Fruit fly (Drosophila melanogaster) whole organism, embryonic: ENCODE data around the gene Atf3.

Experiments used
- ATbp ChIP-seq: fragments of 200-800 bp; sonication (Bioruptor generic); optimal IDR thresholded peaks from 2 replicates; lab custom pipeline; 2017; ENCODE audit warnings: missing biosample characterization, mild to moderate bottlenecking, missing genetic modification characterization, missing genetic modification reagents
- Atf3 ChIP-seq: fragments of 200-800 bp; sonication (Bioruptor generic); optimal IDR thresholded peaks from 3 replicates; lab custom pipeline; 2016; ENCODE audit warnings: missing biosample characterization, missing genetic modification characterization
- Bteb2 ChIP-seq: fragments of 200-800 bp; sonication (Bioruptor generic); optimal IDR thresholded peaks from 2 replicates; lab custom pipeline; 2016; ENCODE audit warnings: missing biosample characterization, missing genetic modification characterization
- C15 ChIP-seq: fragments of 200-800 bp; sonication (Bioruptor generic); IDR thresholded peaks from 3 replicates; pipeline ENCODE4 v1.3.6; 2022; ENCODE audit warnings: missing biosample characterization, missing genetic modification characterization
- CG10321 ChIP-seq: fragments of 200-800 bp; sonication (Bioruptor generic); IDR thresholded peaks from 2 replicates; pipeline ENCODE4 v1.3.6; 2022; ENCODE audit warnings: missing biosample characterization, missing genetic modification characterization
- CG10431 ChIP-seq: fragments of 200-800 bp; sonication (Bioruptor generic); optimal IDR thresholded peaks from 3 replicates; lab custom pipeline; 2018; ENCODE audit warnings: missing biosample characterization, mild to moderate bottlenecking, missing genetic modification characterization
- CG11504 ChIP-seq: fragments of 200-800 bp; sonication (Bioruptor generic); optimal IDR thresholded peaks from 3 replicates; lab custom pipeline; 2019; ENCODE audit warnings: missing biosample characterization, mild to moderate bottlenecking, missing genetic modification characterization, moderate library complexity
- CG11560 ChIP-seq: fragments of 200-800 bp; sonication (Bioruptor generic); IDR thresholded peaks from 3 replicates; pipeline ENCODE4 v1.3.6; 2022; ENCODE audit warnings: missing biosample characterization, missing genetic modification characterization
- CG11723 ChIP-seq: fragments of 200-800 bp; sonication (Bioruptor generic); optimal IDR thresholded peaks from 2 replicates; lab custom pipeline; 2017; ENCODE audit warnings: missing biosample characterization, mild to moderate bottlenecking, missing genetic modification characterization
- CG12299 ChIP-seq: fragments of 200-800 bp; sonication (Bioruptor generic); optimal IDR thresholded peaks from 2 replicates; lab custom pipeline; 2018; ENCODE audit warnings: missing biosample characterization, mild to moderate bottlenecking, missing genetic modification characterization
- CG13296 ChIP-seq: fragments of 200-800 bp; sonication (Bioruptor generic); optimal IDR thresholded peaks from 3 replicates; lab custom pipeline; 2018; ENCODE audit warnings: missing biosample characterization, mild to moderate bottlenecking, missing genetic modification characterization
- CG1602 ChIP-seq: fragments of 200-800 bp; sonication (Bioruptor generic); optimal IDR thresholded peaks from 3 replicates; lab custom pipeline; 2016; ENCODE audit warnings: missing biosample characterization, missing genetic modification characterization
- CG16863 ChIP-seq: fragments of 200-800 bp; sonication (Bioruptor generic); optimal IDR thresholded peaks from 3 replicates; lab custom pipeline; 2016; ENCODE audit warnings: missing biosample characterization, missing genetic modification characterization
- CG17568 ChIP-seq: fragments of 200-800 bp; sonication (Bioruptor generic); optimal IDR thresholded peaks from 2 replicates; lab custom pipeline; 2018; ENCODE audit warnings: missing biosample characterization, mild to moderate bottlenecking, missing genetic modification characterization, moderate library complexity
- CG18011 ChIP-seq: fragments of 200-800 bp; sonication (Bioruptor generic); optimal IDR thresholded peaks from 2 replicates; lab custom pipeline; 2017; ENCODE audit warnings: missing biosample characterization, missing genetic modification characterization, mild to moderate bottlenecking, moderate library complexity, missing genotype
- CG18476 ChIP-seq: fragments of 200-800 bp; sonication (Bioruptor generic); optimal IDR thresholded peaks from 2 replicates; lab custom pipeline; 2016; ENCODE audit warnings: missing biosample characterization, mild to moderate bottlenecking, missing genetic modification characterization
- CG2712 ChIP-seq: fragments of 200-800 bp; optimal IDR thresholded peaks from 3 replicates; lab custom pipeline; 2019; ENCODE audit warnings: missing biosample characterization, mild to moderate bottlenecking, missing genetic modification characterization, moderate library complexity
- CG2889 ChIP-seq: fragments of 200-800 bp; sonication (Bioruptor generic); IDR thresholded peaks from 3 replicates; pipeline ENCODE4 v1.3.6; 2022; ENCODE audit warnings: missing biosample characterization, missing genetic modification characterization
- CG30431 ChIP-seq: fragments of 200-800 bp; sonication (Bioruptor generic); optimal IDR thresholded peaks from 2 replicates; lab custom pipeline; 2017; ENCODE audit warnings: missing biosample characterization, missing genetic modification characterization
- CG31388 ChIP-seq: fragments of 200-800 bp; sonication (Bioruptor generic); optimal IDR thresholded peaks from 2 replicates; lab custom pipeline; 2016; ENCODE audit warnings: missing biosample characterization, missing genetic modification characterization
- CG31441 ChIP-seq: fragments of 200-800 bp; sonication (Bioruptor generic); IDR thresholded peaks from 2 replicates; pipeline ENCODE4 v1.3.6; 2022; ENCODE audit warnings: missing biosample characterization, missing genetic modification characterization
- CG34376 ChIP-seq: fragments of 200-800 bp; sonication (Bioruptor generic); optimal IDR thresholded peaks from 2 replicates; lab custom pipeline; 2018; ENCODE audit warnings: missing biosample characterization, mild to moderate bottlenecking, missing genetic modification characterization
- CG42726 ChIP-seq: fragments of 200-800 bp; sonication (Bioruptor generic); IDR thresholded peaks from 2 replicates; pipeline ENCODE4 v1.3.6; 2022; ENCODE audit warnings: missing biosample characterization, missing genetic modification characterization; ENCODE audit not compliant: partially characterized antibody
- CG4424 ChIP-seq: fragments of 200-800 bp; sonication (Bioruptor generic); optimal IDR thresholded peaks from 3 replicates; lab custom pipeline; 2016; ENCODE audit warnings: missing biosample characterization, missing genetic modification characterization
- CG4617 ChIP-seq: fragments of 200-800 bp; sonication (Bioruptor generic); optimal IDR thresholded peaks from 3 replicates; lab custom pipeline; 2016; ENCODE audit warnings: missing biosample characterization, missing genetic modification characterization, borderline replicate concordance
- CG4854 ChIP-seq: fragments of 200-800 bp; sonication (Bioruptor generic); optimal IDR thresholded peaks from 2 replicates; lab custom pipeline; 2016; ENCODE audit warnings: missing biosample characterization, missing genetic modification characterization, inconsistent platforms
- CG6654 ChIP-seq: fragments of 200-800 bp; sonication (Bioruptor generic); optimal IDR thresholded peaks from 2 replicates; lab custom pipeline; 2017; ENCODE audit warnings: missing biosample characterization, mild to moderate bottlenecking, missing genetic modification characterization
- CG7839 ChIP-seq: fragments of 200-800 bp; sonication (Bioruptor generic); optimal IDR thresholded peaks from 3 replicates; lab custom pipeline; 2018; ENCODE audit warnings: missing biosample characterization, mild to moderate bottlenecking, missing genetic modification characterization, moderate library complexity
- CG8089 ChIP-seq: fragments of 200-800 bp; sonication (Bioruptor generic); optimal IDR thresholded peaks from 3 replicates; lab custom pipeline; 2016; ENCODE audit warnings: missing biosample characterization, missing genetic modification characterization
- E2f1 ChIP-seq: fragments of 200-800 bp; sonication (Bioruptor generic); IDR thresholded peaks from 2 replicates; pipeline ENCODE4 v1.3.6; 2022; ENCODE audit warnings: missing biosample characterization, missing genetic modification characterization
- HLH4C ChIP-seq: fragments of 200-800 bp; sonication (Bioruptor generic); IDR thresholded peaks from 3 replicates; pipeline ENCODE4 v1.3.6; 2022; ENCODE audit warnings: missing biosample characterization, missing genetic modification characterization; ENCODE audit not compliant: partially characterized antibody
- Hr3 ChIP-seq: fragments of 200-800 bp; sonication (Bioruptor generic); optimal IDR thresholded peaks from 3 replicates; lab custom pipeline; 2016; ENCODE audit warnings: missing biosample characterization, missing genetic modification characterization
- Lpt ChIP-seq: fragments of >200 bp; optimal IDR thresholded peaks from 2 replicates; lab custom pipeline; 2018; ENCODE audit warnings: missing biosample characterization, missing genetic modification characterization
- Med ChIP-seq: fragments of 200-800 bp; sonication (Bioruptor generic); peaks from one replicate; lab custom pipeline; 2016; ENCODE audit warnings: missing biosample characterization, missing genetic modification characterization, mild to moderate bottlenecking, inconsistent platforms, moderate library complexity
- Opbp ChIP-seq: fragments of 200-800 bp; sonication (Bioruptor generic); IDR thresholded peaks from 3 replicates; pipeline ENCODE4 v1.3.6; 2022; ENCODE audit warnings: missing biosample characterization, missing genetic modification characterization; ENCODE audit not compliant: partially characterized antibody
- Pdp1 ChIP-seq, 2 experiments: fragments of 200-800 bp; sonication (Bioruptor generic); optimal IDR thresholded peaks; 3 replicates each; lab custom pipeline; 2016; ENCODE audit warnings: missing biosample characterization in 2 of 2, missing genetic modification characterization in 2 of 2, mild to moderate bottlenecking in 1 of 2, moderate library complexity in 1 of 2
- Sry-δ ChIP-seq: fragments of 200-800 bp; sonication (Bioruptor generic); optimal IDR thresholded peaks from 2 replicates; lab custom pipeline; 2016; ENCODE audit warnings: missing biosample characterization, missing genetic modification characterization
- Stat92E ChIP-seq, 3 experiments: fragments of >200 bp in 2 of 3; fragments of 200-800 bp in 1 of 3; sonication (Bioruptor generic) in 1 of 3; optimal IDR thresholded peaks; 2 replicates each; lab custom pipeline; 2017 to 2019; ENCODE audit warnings: missing biosample characterization in 3 of 3, missing genetic modification characterization in 3 of 3, mild to moderate bottlenecking in 1 of 3, moderate library complexity in 1 of 3
- Xbp1 ChIP-seq: fragments of 200-800 bp; sonication (Bioruptor generic); optimal IDR thresholded peaks from 3 replicates; lab custom pipeline; 2016; ENCODE audit warnings: missing biosample characterization, mild to moderate bottlenecking, missing genetic modification characterization
- ara ChIP-seq: fragments of 200-800 bp; sonication (Bioruptor generic); IDR thresholded peaks from 2 replicates; pipeline ENCODE4 v1.3.6; 2022; ENCODE audit warnings: missing biosample characterization, missing genetic modification characterization
- bab2 ChIP-seq: fragments of 200-800 bp; sonication (Bioruptor generic); optimal IDR thresholded peaks from 2 replicates; lab custom pipeline; 2016; ENCODE audit warnings: missing biosample characterization, missing genetic modification characterization
- cg ChIP-seq: fragments of 200-800 bp; sonication (Bioruptor generic); optimal IDR thresholded peaks from 3 replicates; lab custom pipeline; 2019; ENCODE audit warnings: missing biosample characterization, mild to moderate bottlenecking, missing genetic modification characterization, moderate library complexity
- chinmo ChIP-seq: fragments of 200-800 bp; sonication (Bioruptor generic); IDR thresholded peaks from 4 replicates; pipeline ENCODE4 v1.3.6; 2022; ENCODE audit warnings: missing biosample characterization, missing genetic modification characterization; ENCODE audit not compliant: partially characterized antibody
- croc ChIP-seq: fragments of 200-800 bp; sonication (Bioruptor generic); conservative IDR thresholded peaks from 3 replicates; pipeline ENCODE4 v1.3.6; 2022; ENCODE audit warnings: missing biosample characterization, missing genetic modification characterization
- klu ChIP-seq: fragments of 200-800 bp; sonication (Bioruptor generic); IDR thresholded peaks from 2 replicates; pipeline ENCODE4 v1.3.6; 2022; ENCODE audit warnings: missing biosample characterization, missing genetic modification characterization
- mirr ChIP-seq: fragments of 200-800 bp; sonication (Bioruptor generic); optimal IDR thresholded peaks from 3 replicates; lab custom pipeline; 2018; ENCODE audit warnings: missing biosample characterization, mild to moderate bottlenecking, missing genetic modification characterization
- sc ChIP-seq, 3 experiments: fragments of >200 bp in 2 of 3; fragments of 200-800 bp in 1 of 3; sonication (Bioruptor generic) in 1 of 3; optimal IDR thresholded peaks; 2 replicates in 2 of 3; 3 replicates in 1 of 3; lab custom pipeline; 2017; ENCODE audit warnings: mild to moderate bottlenecking in 1 of 3, missing biosample characterization in 1 of 3, missing genetic modification characterization in 1 of 3, missing genetic modification reagents in 1 of 3
- tap ChIP-seq: fragments of 200-800 bp; optimal IDR thresholded peaks from 3 replicates; lab custom pipeline; 2019; ENCODE audit warnings: missing biosample characterization, mild to moderate bottlenecking, missing genetic modification characterization, moderate library complexity
- tna ChIP-seq: fragments of 200-800 bp; sonication (Bioruptor generic); IDR thresholded peaks from 2 replicates; pipeline ENCODE4 v1.3.6; 2022; ENCODE audit warnings: missing biosample characterization, missing genetic modification characterization; ENCODE audit not compliant: partially characterized antibody
- vfl ChIP-seq: fragments of 200-800 bp; sonication (Bioruptor generic); optimal IDR thresholded peaks from 2 replicates; lab custom pipeline; 2016; ENCODE audit warnings: missing biosample characterization, missing genetic modification characterization

Gene Atf3

dm6 chrX:1236475-1236874 is 38.6 kb downstream of the Atf3 start, which contains the start of gene CG3638 (continued):
- TF ChIP-seq CG31388 (GFP tag; lab: Kevin White, UChicago) (no peak), CG30431 (GFP tag; lab: Kevin White, UChicago) (no peak), Med (GFP tag; lab: Kevin White, UChicago) (peak; percentile 90), Sry-δ (GFP tag; lab: Kevin White, UChicago) (peak; percentile 97), CG31441 (GFP tag; lab: Robert Waterston, UW) (no peak), CG2889 (GFP tag; lab: Robert Waterston, UW) (no peak), Opbp (GFP tag; lab: Robert Waterston, UW) (peak; percentile 84), Bteb2 (GFP tag; lab: Kevin White, UChicago) (no peak), tap (tag; lab: Kevin White, UChicago) (no peak), klu (GFP tag; lab: Robert Waterston, UW) (no peak), chinmo (peak; percentile 86; the same call in 3 of the 4 replicates), HLH4C (GFP tag; lab: Robert Waterston, UW) (peak; percentile 71), sc (optimal IDR thresholded peaks at IDR 0.05; lab: Kevin White, UChicago) (no peak), sc (GFP tag; optimal IDR thresholded peaks at IDR 0.05; lab: Kevin White, UChicago) (no peak), CG10321 (GFP tag; lab: Robert Waterston, UW) (no peak), bab2 (GFP tag; lab: Kevin White, UChicago) (peak; percentile 6), Stat92E (GFP tag; optimal IDR thresholded peaks at IDR 0.05; lab: Kevin White, UChicago) (no peak), Hr3 (GFP tag; lab: Kevin White, UChicago) (no peak), Xbp1 (GFP tag; lab: Kevin White, UChicago) (peak; percentile 40), CG11723 (no peak), CG10431 (GFP tag; lab: Kevin White, UChicago) (no peak), CG7839 (peak; percentile 12), Pdp1 (GFP tag; optimal IDR thresholded peaks at IDR 0.05; lab: Kevin White, UChicago) (peak in 1 of 2 experiments; percentile 31), CG42726 (GFP tag; lab: Robert Waterston, UW) (peak; percentile 78), CG18011 (GFP tag; lab: Kevin White, UChicago) (no peak), E2f1 (GFP tag; lab: Robert Waterston, UW) (no peak), Atf3 (GFP tag; lab: Kevin White, UChicago) (peak; percentile 60), CG1602 (GFP tag; lab: Kevin White, UChicago) (peak; percentile 26), CG17568 (GFP tag; lab: Kevin White, UChicago) (no peak), tna (GFP tag; lab: Robert Waterston, UW) (peak; percentile 45), CG12299 (tag; lab: Kevin White, UChicago) (peak; percentile 0), CG4617 (GFP tag; lab: Kevin White, UChicago) (peak; percentile 67), ATbp (GFP tag; lab: Kevin White, UChicago) (no peak), CG13296 (GFP tag; lab: Kevin White, UChicago) (no peak), CG8089 (GFP tag; lab: Kevin White, UChicago) (no peak), CG11560 (tag; lab: Robert Waterston, UW) (peak; percentile 100), CG11504 (tag; lab: Kevin White, UChicago) (peak; percentile 28), vfl (GFP tag; lab: Kevin White, UChicago) (peak; percentile 33), croc (GFP tag; lab: Robert Waterston, UW) (no peak), CG16863 (GFP tag; lab: Kevin White, UChicago) (no peak), ara (no peak), CG2712 (tag; lab: Kevin White, UChicago) (peak; percentile 58), CG4854 (GFP tag; lab: Kevin White, UChicago) (no peak), mirr (GFP tag; lab: Kevin White, UChicago) (no peak), CG4424 (GFP tag; lab: Kevin White, UChicago) (no peak), CG34376 (GFP tag; lab: Kevin White, UChicago) (peak; percentile 10), C15 (GFP tag; lab: Robert Waterston, UW) (no peak), cg (GFP tag; lab: Kevin White, UChicago) (peak; percentile 73), CG18476 (GFP tag; lab: Kevin White, UChicago) (no peak), CG6654 (GFP tag; lab: Kevin White, UChicago) (no peak), Lpt (GFP tag; lab: Kevin White, UChicago) (no peak)
